Fruit fly (Drosophila melanogaster) whole organism, pupa: ENCODE data around the gene CG1572.

Source experiments
- CG10348 ChIP-seq: fragments of 200-800 bp; sonication (Bioruptor generic); IDR thresholded peaks from 2 replicates; pipeline ENCODE4 v1.3.6; 2022; ENCODE audit warnings: missing biosample characterization, missing genetic modification characterization
- CG12605 ChIP-seq: fragments of 200-800 bp; sonication (Bioruptor generic); IDR thresholded peaks from 2 replicates; pipeline ENCODE4 v1.3.6; 2022; ENCODE audit warnings: missing biosample characterization, missing genetic modification characterization
- CG13204 ChIP-seq: fragments of 200-800 bp; sonication (Bioruptor generic); optimal IDR thresholded peaks from 2 replicates; lab custom pipeline; 2018; ENCODE audit warnings: missing biosample characterization, mild to moderate bottlenecking, missing genetic modification characterization, moderate library complexity
- CG14655 ChIP-seq: fragments of 200-800 bp; sonication (Bioruptor generic); optimal IDR thresholded peaks from 3 replicates; lab custom pipeline; 2017; ENCODE audit warnings: mild to moderate bottlenecking, missing biosample characterization, missing genetic modification reagents, missing genetic modification characterization
- CG15710 ChIP-seq: fragments of 200-800 bp; sonication (Bioruptor generic); optimal IDR thresholded peaks from 2 replicates; lab custom pipeline; 2018; ENCODE audit warnings: missing biosample characterization, mild to moderate bottlenecking, missing genetic modification characterization, moderate library complexity
- CG17806 ChIP-seq: fragments of 200-800 bp; sonication (Bioruptor generic); optimal IDR thresholded peaks from 2 replicates; lab custom pipeline; 2018; ENCODE audit warnings: missing biosample characterization, mild to moderate bottlenecking, missing genetic modification characterization, moderate library complexity
- CG32121 ChIP-seq: fragments of 200-800 bp; sonication (Bioruptor generic); IDR thresholded peaks from 2 replicates; pipeline ENCODE4 v1.3.6; 2022; ENCODE audit warnings: missing biosample characterization, missing genetic modification characterization
- CG34367 ChIP-seq: fragments of 200-800 bp; sonication (Bioruptor generic); optimal IDR thresholded peaks from 2 replicates; lab custom pipeline; 2018; ENCODE audit warnings: missing biosample characterization, mild to moderate bottlenecking, missing genetic modification characterization
- CG4496 ChIP-seq: fragments of 200-800 bp; sonication (Bioruptor generic); IDR thresholded peaks from 3 replicates; pipeline ENCODE4 v1.3.6; 2022; ENCODE audit warnings: missing biosample characterization, missing genetic modification characterization
- CG8159 ChIP-seq: fragments of 200-800 bp; sonication (Bioruptor generic); optimal IDR thresholded peaks from 3 replicates; lab custom pipeline; 2018; ENCODE audit warnings: missing biosample characterization, mild to moderate bottlenecking, missing genetic modification characterization, moderate library complexity
- CG8301 ChIP-seq: fragments of 200-800 bp; sonication (Bioruptor generic); optimal IDR thresholded peaks from 2 replicates; lab custom pipeline; 2018; ENCODE audit warnings: missing biosample characterization, mild to moderate bottlenecking, missing genetic modification characterization
- CG9948 ChIP-seq: fragments of 200-800 bp; sonication (Bioruptor generic); optimal IDR thresholded peaks from 2 replicates; lab custom pipeline; 2018; ENCODE audit warnings: missing biosample characterization, mild to moderate bottlenecking, missing genetic modification characterization, moderate library complexity
- D1 ChIP-seq: fragments of 200-800 bp; sonication (Bioruptor generic); optimal IDR thresholded peaks from 2 replicates; lab custom pipeline; 2018; ENCODE audit warnings: missing biosample characterization, mild to moderate bottlenecking, missing genetic modification characterization, moderate library complexity
- EcR ChIP-seq: fragments of 200-800 bp; sonication (Bioruptor generic); optimal IDR thresholded peaks from 3 replicates; lab custom pipeline; 2019; ENCODE audit warnings: missing biosample characterization, missing genetic modification characterization, mild to moderate bottlenecking, moderate library complexity, missing genetic modification reagents
- Ets98B ChIP-seq: fragments of 200-800 bp; sonication (Bioruptor generic); IDR thresholded peaks from 2 replicates; pipeline ENCODE4 v1.3.6; 2022; ENCODE audit warnings: missing biosample characterization, missing genetic modification characterization
- Pif1A ChIP-seq: fragments of 200-800 bp; sonication (Bioruptor generic); optimal IDR thresholded peaks from 3 replicates; lab custom pipeline; 2016; ENCODE audit warnings: missing biosample characterization, missing genetic modification characterization
- Pif1B ChIP-seq: fragments of 200-800 bp; sonication (Bioruptor generic); optimal IDR thresholded peaks from 3 replicates; lab custom pipeline; 2016; ENCODE audit warnings: missing biosample characterization, missing genetic modification characterization
- Snoo ChIP-seq: fragments of 200-800 bp; sonication (Bioruptor generic); optimal IDR thresholded peaks from 3 replicates; lab custom pipeline; 2017; ENCODE audit warnings: missing biosample characterization, mild to moderate bottlenecking, missing genetic modification characterization, inconsistent platforms
- fd96Ca ChIP-seq: fragments of 200-800 bp; sonication (Bioruptor generic); IDR thresholded peaks from 3 replicates; pipeline ENCODE4 v1.3.6; 2022; ENCODE audit warnings: missing biosample characterization, missing genetic modification characterization
- gl ChIP-seq: fragments of 200-800 bp; sonication (Bioruptor generic); optimal IDR thresholded peaks from 2 replicates; lab custom pipeline; 2018; ENCODE audit warnings: missing biosample characterization, mild to moderate bottlenecking, missing genetic modification characterization
- rn ChIP-seq: fragments of 200-800 bp; sonication (Bioruptor generic); IDR thresholded peaks from 2 replicates; pipeline ENCODE4 v1.3.6; 2022; ENCODE audit warnings: missing biosample characterization, missing genetic modification characterization

Gene CG1572

DNA sequence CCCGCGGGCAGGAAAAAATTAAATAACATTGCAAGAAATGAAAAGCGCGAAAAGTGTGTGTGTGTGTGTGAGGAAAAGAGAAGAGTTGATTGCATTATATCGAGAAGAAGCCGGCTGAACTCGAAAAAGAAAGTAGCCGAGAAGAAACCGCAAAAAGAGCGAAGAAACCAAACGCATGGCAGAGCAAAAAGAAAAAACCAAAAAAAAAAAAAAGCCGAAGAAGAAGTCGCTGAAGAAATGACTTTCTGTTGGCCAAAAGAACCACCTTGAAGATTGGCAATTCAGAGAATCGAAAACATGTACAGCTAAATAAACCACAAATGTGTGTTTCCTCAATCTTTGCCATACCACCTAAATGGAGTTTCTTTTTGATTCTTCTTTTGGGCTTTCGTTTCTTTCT, 34.5 kb downstream of the CG1572 start:
- TF ChIP-seq Pif1B (GFP tag; lab: Kevin White, UChicago) (no peak), fd96Ca (GFP tag; lab: Robert Waterston, UW) (no peak), D1 (tag; lab: Kevin White, UChicago) (no peak), CG9948 (tag; lab: Kevin White, UChicago) (no peak), CG8301 (tag; lab: Kevin White, UChicago) (no peak), rn (no peak), CG14655 (no peak), CG8159 (tag; lab: Kevin White, UChicago) (no peak), CG32121 (GFP tag; lab: Robert Waterston, UW) (no peak), CG12605 (no peak), CG34367 (tag; lab: Kevin White, UChicago) (no peak), gl (tag; lab: Kevin White, UChicago) (no peak)

DNA sequence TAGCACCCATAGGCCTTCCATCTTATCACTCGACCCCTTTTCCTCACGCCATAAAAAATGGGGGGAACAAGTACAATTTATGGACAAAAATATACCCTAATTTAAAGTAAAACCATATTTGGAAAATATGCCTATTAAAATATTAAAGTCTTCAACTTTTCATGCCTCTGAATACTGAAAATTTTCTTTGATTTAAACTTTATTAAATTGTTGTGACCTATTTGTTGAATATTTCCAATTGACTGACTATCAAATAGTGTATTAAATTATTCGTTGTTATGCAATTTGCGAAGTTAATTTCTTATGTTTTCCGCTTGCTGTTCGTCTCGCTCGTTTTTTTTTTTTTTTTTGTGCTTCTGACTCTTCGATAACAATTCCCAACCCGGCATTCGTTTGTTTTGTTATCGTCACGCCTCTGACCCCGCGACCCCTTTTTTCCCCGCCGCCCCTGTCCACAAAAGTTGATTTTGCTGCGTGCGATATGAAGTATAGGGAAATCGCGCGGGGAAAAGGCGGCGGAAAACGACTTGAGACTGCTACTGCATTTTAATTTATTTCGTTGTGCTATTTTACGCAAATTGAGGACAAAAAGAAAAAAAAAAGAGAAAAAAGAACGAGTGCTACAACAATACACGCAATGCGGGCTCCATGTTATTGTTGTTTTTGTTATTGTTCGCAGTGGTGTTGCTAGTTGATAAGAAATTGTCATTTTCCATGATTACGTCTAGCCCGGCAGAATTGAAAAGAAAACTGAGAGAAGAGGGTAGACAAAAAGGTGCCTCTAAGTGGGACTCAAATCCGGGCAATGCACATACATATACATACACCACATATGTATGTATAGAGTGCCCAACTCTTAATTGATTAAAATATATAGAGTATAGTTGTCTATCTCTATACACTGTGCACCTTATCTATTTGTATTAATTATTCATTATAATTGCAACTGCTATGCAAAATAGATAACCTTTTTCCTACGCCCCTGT, 36.6 kb downstream of the CG1572 start:
- TF ChIP-seq rn (no peak), CG10348 (GFP tag; lab: Robert Waterston, UW) (no peak), Pif1A (GFP tag; lab: Kevin White, UChicago) (no peak), CG8301 (tag; lab: Kevin White, UChicago) (peak; percentile 40), CG17806 (peak; percentile 38), CG34367 (tag; lab: Kevin White, UChicago) (no peak), CG8159 (tag; lab: Kevin White, UChicago) (peak; percentile 61), D1 (tag; lab: Kevin White, UChicago) (no peak), Snoo (peak; percentile 0), EcR (GFP tag; lab: Kevin White, UChicago) (peak; percentile 43), CG12605 (no peak), Ets98B (GFP tag; lab: Robert Waterston, UW) (no peak), gl (tag; lab: Kevin White, UChicago) (peak; percentile 39), CG32121 (GFP tag; lab: Robert Waterston, UW) (peak; percentile 46; the same call in 1 of the 2 replicates), Pif1B (GFP tag; lab: Kevin White, UChicago) (no peak), CG15710 (tag; lab: Kevin White, UChicago) (peak; percentile 53), CG13204 (no peak), CG4496 (GFP tag; lab: Robert Waterston, UW) (peak; percentile 13; the same call in 2 of the 3 replicates), fd96Ca (GFP tag; lab: Robert Waterston, UW) (peak; percentile 45; the same call in 1 of the 3 replicates), CG14655 (peak; percentile 36), CG9948 (tag; lab: Kevin White, UChicago) (peak; percentile 46)

DNA sequence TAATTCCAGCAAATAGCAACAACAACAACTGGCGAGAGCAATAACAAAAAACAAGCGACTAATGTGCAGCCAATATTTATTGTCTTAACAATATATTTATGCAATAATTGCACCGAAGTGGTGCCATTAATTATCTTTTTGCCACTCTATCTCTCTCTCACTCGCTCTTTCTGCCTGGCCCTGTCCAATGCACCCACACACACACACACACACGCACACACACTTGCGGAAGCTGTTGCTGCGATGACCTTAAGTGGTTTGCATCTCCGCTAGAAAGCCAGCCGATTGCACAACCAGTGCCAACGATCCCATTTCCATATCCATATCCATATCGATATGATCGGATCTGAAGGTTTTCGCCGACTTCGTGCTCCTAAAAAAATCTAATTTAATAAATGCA, 38.2 kb downstream of the CG1572 start:
- TF ChIP-seq CG13204 (no peak), D1 (tag; lab: Kevin White, UChicago) (peak; percentile 36), CG32121 (GFP tag; lab: Robert Waterston, UW) (no peak), CG8159 (tag; lab: Kevin White, UChicago) (no peak), EcR (GFP tag; lab: Kevin White, UChicago) (peak; percentile 46)
- TF ChIP-seq, all 21 proteins: peak for 2

DNA sequence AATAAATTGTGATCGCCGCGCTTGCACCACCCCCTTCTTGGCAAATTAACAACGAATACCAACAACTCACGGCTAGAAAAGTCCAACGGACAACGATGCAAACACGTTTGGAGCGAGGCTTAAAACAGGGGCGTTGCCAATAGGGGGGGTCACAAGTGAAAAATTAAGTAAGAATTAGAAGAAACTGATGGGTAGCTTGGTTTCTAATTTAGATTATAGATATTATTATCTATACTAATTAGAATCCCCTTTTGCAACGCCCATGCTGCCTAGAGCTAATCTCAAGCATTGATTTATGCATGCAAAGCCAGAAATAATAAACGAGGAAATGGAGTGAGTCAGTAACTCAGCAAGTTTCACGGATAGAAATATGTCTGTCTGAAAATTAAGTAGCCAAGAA, 40.0 kb downstream of the CG1572 start:
- TF ChIP-seq Snoo, result no peak
- peak; percentile 63 for TF ChIP-seq CG10348 (GFP tag; lab: Robert Waterston, UW)
- peak; percentile 24 for TF ChIP-seq CG34367 (tag; lab: Kevin White, UChicago)
- TF ChIP-seq CG15710 (tag; lab: Kevin White, UChicago), result peak; percentile 35
- peak; percentile 62 for TF ChIP-seq Pif1B (GFP tag; lab: Kevin White, UChicago)
- no peak for TF ChIP-seq gl (tag; lab: Kevin White, UChicago)
- TF ChIP-seq CG32121 (GFP tag; lab: Robert Waterston, UW), result peak; percentile 94
- TF ChIP-seq CG8301 (tag; lab: Kevin White, UChicago), result peak; percentile 86
- TF ChIP-seq rn, result peak; percentile 75
- no peak for TF ChIP-seq EcR (GFP tag; lab: Kevin White, UChicago)
- TF ChIP-seq CG8159 (tag; lab: Kevin White, UChicago), result peak; percentile 17
- TF ChIP-seq Pif1A (GFP tag; lab: Kevin White, UChicago), result peak; percentile 74
- TF ChIP-seq CG12605, result peak; percentile 91
- no peak for TF ChIP-seq D1 (tag; lab: Kevin White, UChicago)
- TF ChIP-seq CG14655, result peak; percentile 86
- TF ChIP-seq fd96Ca (GFP tag; lab: Robert Waterston, UW), result peak; percentile 95
- TF ChIP-seq CG17806, result peak; percentile 43
- TF ChIP-seq CG4496 (GFP tag; lab: Robert Waterston, UW), result peak; percentile 97
- TF ChIP-seq Ets98B (GFP tag; lab: Robert Waterston, UW), result peak; percentile 96
- no peak for TF ChIP-seq CG13204
- peak; percentile 50 for TF ChIP-seq CG9948 (tag; lab: Kevin White, UChicago)

DNA sequence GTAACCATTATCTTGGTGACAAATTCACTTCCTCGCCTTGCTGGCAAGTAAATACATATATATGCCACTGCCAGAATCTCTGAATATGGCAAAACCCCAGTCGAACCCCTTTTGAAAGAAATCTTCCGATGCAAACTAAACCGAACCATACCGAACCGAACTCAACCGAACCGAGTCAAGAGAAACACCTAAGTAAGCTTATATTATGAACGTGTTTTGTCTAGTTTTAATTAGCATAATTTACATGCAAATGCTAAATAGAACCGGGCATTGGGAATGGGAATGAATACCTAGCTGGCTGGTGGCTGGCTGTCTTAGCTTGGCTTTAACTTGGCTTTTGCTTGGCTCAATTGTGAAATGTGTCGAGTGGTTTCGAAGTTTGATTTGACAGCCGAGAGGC, 41.2 kb downstream of the CG1572 start:
- TF ChIP-seq CG8301 (tag; lab: Kevin White, UChicago) (no peak), gl (tag; lab: Kevin White, UChicago) (no peak), CG12605 (no peak), CG9948 (tag; lab: Kevin White, UChicago) (no peak), fd96Ca (GFP tag; lab: Robert Waterston, UW) (no peak), Ets98B (GFP tag; lab: Robert Waterston, UW) (no peak), CG15710 (tag; lab: Kevin White, UChicago) (no peak), EcR (GFP tag; lab: Kevin White, UChicago) (no peak), CG17806 (no peak), rn (no peak), Pif1B (GFP tag; lab: Kevin White, UChicago) (no peak), CG32121 (GFP tag; lab: Robert Waterston, UW) (no peak)
- TF ChIP-seq, all 21 proteins: peak for 0
